Worm (Caenorhabditis elegans) whole organism, L3 larva: ENCODE data around the gene B0403.5.
A peak's percentile ranks its signal among the peaks of the same experiment; 100 is the strongest.

Source experiments
- R02D3.7 ChIP-seq: fragments of 150-350 bp; optimal IDR thresholded peaks from 2 replicates; lab custom pipeline; 2014; ENCODE audit warnings: missing biosample characterization, missing genetic modification characterization
- ZK546.5 ChIP-seq: sonication (generic microtip); optimal IDR thresholded peaks from 2 replicates; lab custom pipeline; 2017; ENCODE audit warnings: missing biosample characterization, missing genetic modification characterization
- aly-2 ChIP-seq: fragments of 150-350 bp; optimal IDR thresholded peaks from 2 replicates; lab custom pipeline; 2014; ENCODE audit warnings: missing biosample characterization, missing genetic modification characterization
- ama-1 ChIP-seq: fragments of 150-350 bp; optimal IDR thresholded peaks from 2 replicates; lab custom pipeline; 2018
- ceh-28 ChIP-seq: fragments of 150-350 bp; optimal IDR thresholded peaks from 2 replicates; lab custom pipeline; 2014; ENCODE audit warnings: missing biosample characterization, missing genetic modification reagents, missing genetic modification characterization
- ceh-82 ChIP-seq: fragments of 150-350 bp; optimal IDR thresholded peaks from 2 replicates; lab custom pipeline; 2014; ENCODE audit warnings: missing biosample characterization, missing genetic modification characterization
- ceh-9 ChIP-seq: sonication (generic microtip); optimal IDR thresholded peaks from 2 replicates; lab custom pipeline; 2018; ENCODE audit warnings: missing biosample characterization, missing genetic modification characterization
- egl-27 ChIP-seq: sonication (generic microtip); optimal IDR thresholded peaks from 4 replicates; lab custom pipeline; 2017; ENCODE audit warnings: missing biosample characterization, missing genetic modification reagents, missing genetic modification characterization
- elt-1 ChIP-seq: fragments of 150-350 bp; optimal IDR thresholded peaks from 2 replicates; lab custom pipeline; 2014; ENCODE audit warnings: missing biosample characterization, missing genetic modification characterization
- elt-2 ChIP-seq: sonication (generic microtip); optimal IDR thresholded peaks from 2 replicates; lab custom pipeline; 2016; ENCODE audit warnings: missing genetic modification reagents, mild to moderate bottlenecking, missing genetic modification characterization, missing compliant biosample characterization
- eor-1 ChIP-seq, 2 experiments: fragments of 150-350 bp; optimal IDR thresholded peaks; 2 replicates each; lab custom pipeline; 2014 to 2018; ENCODE audit warnings: missing biosample characterization in 2 of 2, missing genetic modification characterization in 2 of 2
- fkh-2 ChIP-seq: fragments of 150-350 bp; optimal IDR thresholded peaks from 2 replicates; lab custom pipeline; 2014; ENCODE audit warnings: missing biosample characterization, missing genetic modification reagents, missing genetic modification characterization
- fos-1 ChIP-seq: fragments of 150-350 bp; optimal IDR thresholded peaks from 2 replicates; lab custom pipeline; 2014; ENCODE audit warnings: missing biosample characterization, missing genetic modification characterization
- hmg-11 ChIP-seq: sonication (generic microtip); optimal IDR thresholded peaks from 2 replicates; lab custom pipeline; 2016; ENCODE audit warnings: missing genetic modification characterization, missing compliant biosample characterization
- jun-1 ChIP-seq: fragments of 150-350 bp; optimal IDR thresholded peaks from 2 replicates; lab custom pipeline; 2014; ENCODE audit warnings: missing biosample characterization, missing genetic modification reagents, missing genetic modification characterization
- lin-39 ChIP-seq: fragments of 150-350 bp; optimal IDR thresholded peaks from 2 replicates; lab custom pipeline; 2018; ENCODE audit warnings: missing biosample characterization, missing genetic modification reagents, missing genetic modification characterization
- mml-1 ChIP-seq: fragments of 150-350 bp; sonication (generic microtip); optimal IDR thresholded peaks from 3 replicates; lab custom pipeline; 2014; ENCODE audit warnings: missing biosample characterization, missing genetic modification characterization
- nfya-1 ChIP-seq: sonication (generic microtip); optimal IDR thresholded peaks from 2 replicates; lab custom pipeline; 2017; ENCODE audit warnings: missing genetic modification characterization, mild to moderate bottlenecking, missing compliant biosample characterization, antibody characterized with exemption, moderate library complexity; ENCODE audit not compliant: insufficient read depth
- nhr-12 ChIP-seq: fragments of 150-350 bp; optimal IDR thresholded peaks from 2 replicates; lab custom pipeline; 2014; ENCODE audit warnings: missing biosample characterization, missing genetic modification characterization
- nhr-23 ChIP-seq: fragments of 150-350 bp; optimal IDR thresholded peaks from 2 replicates; lab custom pipeline; 2014; ENCODE audit warnings: missing biosample characterization, missing genetic modification reagents, missing genetic modification characterization
- nhr-237 ChIP-seq: fragments of 150-350 bp; optimal IDR thresholded peaks from 2 replicates; lab custom pipeline; 2014; ENCODE audit warnings: missing biosample characterization, missing genetic modification characterization
- nhr-43 ChIP-seq: sonication (generic microtip); optimal IDR thresholded peaks from 2 replicates; lab custom pipeline; 2016; ENCODE audit warnings: mild to moderate bottlenecking, missing genetic modification characterization, missing compliant biosample characterization; ENCODE audit not compliant: poor library complexity, severe bottlenecking
- nhr-76 ChIP-seq: fragments of 150-350 bp; sonication (generic microtip); optimal IDR thresholded peaks from 5 replicates; lab custom pipeline; 2014; ENCODE audit warnings: missing biosample characterization, missing genetic modification characterization
- nhr-77 ChIP-seq: fragments of 150-350 bp; optimal IDR thresholded peaks from 2 replicates; lab custom pipeline; 2014; ENCODE audit warnings: missing biosample characterization, missing genetic modification characterization
- pha-4 ChIP-seq: fragments of 150-350 bp; optimal IDR thresholded peaks from 2 replicates; lab custom pipeline; 2014; ENCODE audit warnings: missing biosample characterization, missing genetic modification reagents, missing genetic modification characterization
- pqm-1 ChIP-seq: fragments of 150-350 bp; optimal IDR thresholded peaks from 2 replicates; lab custom pipeline; 2017; ENCODE audit warnings: missing biosample characterization, missing genetic modification characterization, inconsistent platforms
- sea-2 ChIP-seq: fragments of 150-350 bp; sonication (generic microtip); optimal IDR thresholded peaks from 4 replicates; lab custom pipeline; 2014; ENCODE audit warnings: missing biosample characterization, missing genetic modification reagents, missing genetic modification characterization
- skn-1 ChIP-seq: fragments of 150-350 bp; optimal IDR thresholded peaks from 2 replicates; lab custom pipeline; 2014; ENCODE audit warnings: missing biosample characterization, missing genetic modification characterization
- snpc-4 ChIP-seq: fragments of 150-350 bp; optimal IDR thresholded peaks from 2 replicates; lab custom pipeline; 2014; ENCODE audit warnings: missing biosample characterization, missing genetic modification characterization
- tbx-2 ChIP-seq: sonication (generic microtip); optimal IDR thresholded peaks from 2 replicates; lab custom pipeline; 2016; ENCODE audit warnings: mild to moderate bottlenecking, missing genetic modification characterization, missing compliant biosample characterization
- unc-39 ChIP-seq: sonication (generic microtip); optimal IDR thresholded peaks from 4 replicates; lab custom pipeline; 2017; ENCODE audit warnings: missing biosample characterization, missing genetic modification characterization
- unc-62 ChIP-seq: fragments of 150-350 bp; sonication (generic microtip); optimal IDR thresholded peaks from 4 replicates; lab custom pipeline; 2014; ENCODE audit warnings: missing biosample characterization, missing genetic modification reagents, missing genetic modification characterization
- zag-1 ChIP-seq: fragments of 150-350 bp; optimal IDR thresholded peaks from 2 replicates; lab custom pipeline; 2014; ENCODE audit warnings: missing biosample characterization, missing genetic modification characterization

B0403.5 gene

DNA sequence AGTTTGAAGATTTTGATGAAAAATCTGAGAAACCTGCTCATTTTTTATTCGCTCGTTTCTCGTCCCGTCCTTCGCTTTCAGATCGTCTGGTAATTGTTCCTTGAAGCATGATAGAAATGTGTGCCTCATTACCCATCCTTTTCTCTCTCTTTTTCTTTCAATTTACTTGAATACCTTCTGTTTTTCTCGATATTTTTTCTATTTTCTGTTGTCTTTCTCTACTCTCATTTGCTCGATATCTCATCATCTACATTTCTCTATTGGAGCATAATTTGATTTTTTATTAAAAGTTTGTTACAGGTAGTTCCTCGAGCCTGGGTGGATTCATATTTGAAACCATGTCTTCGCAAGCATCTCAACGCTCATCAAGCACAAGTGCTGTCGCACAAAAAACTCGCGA is 7.2 kb upstream of the B0403.5 start, which contains the start of gene ubc-17:
TSS of gene ubc-17 (plus strand) at position 301 of the 400 bp plus-strand sequence.
- no peak for TF ChIP-seq fkh-2 (tag; lab: Kevin White, UChicago)
- TF ChIP-seq pqm-1 = no peak
- TF ChIP-seq ceh-28 = no peak
- TF ChIP-seq ama-1 (lab: Kevin White, UChicago) = no peak
- TF ChIP-seq ceh-9 (tag; lab: Kevin White, UChicago) = no peak
- TF ChIP-seq nhr-12 (tag; lab: Kevin White, UChicago) = no peak
- no peak for TF ChIP-seq zag-1 (tag; lab: Kevin White, UChicago)

DNA sequence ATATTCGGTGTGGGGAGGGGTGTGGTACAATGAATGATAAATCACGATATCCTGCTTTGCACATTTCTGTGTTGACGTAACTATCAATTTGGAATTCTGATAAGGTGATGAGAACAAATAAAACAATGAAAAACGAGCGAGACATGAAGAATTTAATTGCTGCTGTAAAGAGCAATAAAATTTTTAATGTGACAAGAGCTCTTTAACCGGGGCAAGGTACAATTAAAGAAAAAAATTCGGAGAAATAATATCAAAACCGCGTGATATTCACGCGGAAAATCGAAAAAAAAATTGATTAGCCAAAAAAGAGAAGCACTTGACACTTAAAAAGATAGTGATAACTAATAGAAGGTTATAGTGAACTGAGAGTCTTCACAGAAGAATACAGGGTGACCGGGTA is 3.7 kb downstream of the B0403.5 start:
- TF ChIP-seq nhr-23 (tag; lab: Kevin White, UChicago) = no peak
- TF ChIP-seq unc-62 (GFP tag; lab: Kevin White, UChicago) = no peak
- TF ChIP-seq zag-1 (tag; lab: Kevin White, UChicago) = no peak
- TF ChIP-seq nhr-12 (tag; lab: Kevin White, UChicago) = no peak
- TF ChIP-seq tbx-2 = no peak
- TF ChIP-seq pqm-1 = peak; percentile 39
- peak; percentile 74 for TF ChIP-seq elt-2 (tag; lab: Kevin White, UChicago)
- TF ChIP-seq lin-39 (tag; lab: Kevin White, UChicago) = no peak

DNA sequence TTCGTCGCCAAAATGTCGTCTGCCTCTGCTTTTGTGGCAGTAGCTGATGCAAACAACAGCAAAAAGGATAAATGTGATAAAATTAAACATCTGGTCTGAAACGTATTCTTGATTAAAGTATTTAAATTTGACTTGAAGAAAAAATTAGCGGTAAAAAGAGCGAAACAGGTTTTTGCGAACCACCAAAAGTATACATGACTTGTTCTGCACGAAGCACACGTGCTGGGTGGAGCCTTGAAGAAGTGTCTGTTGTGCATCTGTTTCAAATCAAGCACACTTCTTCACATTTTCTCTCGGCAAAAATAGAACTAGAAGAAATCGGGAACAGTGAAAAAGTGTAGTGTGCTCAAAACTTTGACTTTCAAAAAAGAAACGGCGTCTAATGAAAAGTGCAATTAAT is 5.7 kb downstream of the B0403.5 start, which contains the start of gene B0403.3:
TSS of gene B0403.3 (minus strand) at position 101 of the 400 bp plus-strand sequence.
- TF ChIP-seq elt-1 (tag; lab: Kevin White, UChicago) (no peak), egl-27 (tag; lab: Kevin White, UChicago) (no peak), elt-2 (tag; lab: Kevin White, UChicago) (no peak), eor-1 (tag; optimal IDR thresholded peaks at IDR 0.05; lab: Kevin White, UChicago) (no peak), snpc-4 (tag; lab: Kevin White, UChicago) (no peak), mml-1 (tag; lab: Kevin White, UChicago) (no peak), nhr-76 (tag; lab: Kevin White, UChicago) (no peak), sea-2 (GFP tag; lab: Kevin White, UChicago) (no peak), unc-39 (tag; lab: Kevin White, UChicago) (no peak), nhr-237 (no peak), ZK546.5 (tag; lab: Kevin White, UChicago) (no peak), ceh-82 (tag; lab: Kevin White, UChicago) (no peak), hmg-11 (tag; lab: Kevin White, UChicago) (no peak), nfya-1 (no peak), nhr-77 (no peak), R02D3.7 (tag; lab: Kevin White, UChicago) (no peak), unc-62 (GFP tag; lab: Kevin White, UChicago) (no peak), aly-2 (tag; lab: Kevin White, UChicago) (no peak), fos-1 (tag; lab: Kevin White, UChicago) (no peak), nhr-43 (no peak)

DNA sequence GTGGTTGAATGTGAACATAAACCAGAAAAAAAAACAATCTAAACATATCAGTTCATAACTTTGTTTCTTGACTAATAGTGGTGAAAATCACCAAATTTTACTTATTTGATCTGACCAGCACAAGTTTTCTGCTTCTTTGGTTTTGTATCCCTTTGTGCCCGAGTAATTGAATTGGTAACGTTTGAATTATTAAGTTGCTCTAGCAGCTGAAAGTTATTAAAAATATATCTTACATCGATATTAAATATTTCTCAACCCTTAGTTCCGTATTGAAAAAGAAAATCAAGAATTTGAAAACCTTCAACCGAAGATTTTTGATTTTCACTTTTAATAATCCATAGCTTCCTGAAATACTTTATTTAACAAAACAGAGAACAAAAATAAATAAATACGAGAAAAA is 8.5 kb downstream of the B0403.5 start:
- TF ChIP-seq skn-1 (no peak), ceh-28 (peak; percentile 32)

DNA sequence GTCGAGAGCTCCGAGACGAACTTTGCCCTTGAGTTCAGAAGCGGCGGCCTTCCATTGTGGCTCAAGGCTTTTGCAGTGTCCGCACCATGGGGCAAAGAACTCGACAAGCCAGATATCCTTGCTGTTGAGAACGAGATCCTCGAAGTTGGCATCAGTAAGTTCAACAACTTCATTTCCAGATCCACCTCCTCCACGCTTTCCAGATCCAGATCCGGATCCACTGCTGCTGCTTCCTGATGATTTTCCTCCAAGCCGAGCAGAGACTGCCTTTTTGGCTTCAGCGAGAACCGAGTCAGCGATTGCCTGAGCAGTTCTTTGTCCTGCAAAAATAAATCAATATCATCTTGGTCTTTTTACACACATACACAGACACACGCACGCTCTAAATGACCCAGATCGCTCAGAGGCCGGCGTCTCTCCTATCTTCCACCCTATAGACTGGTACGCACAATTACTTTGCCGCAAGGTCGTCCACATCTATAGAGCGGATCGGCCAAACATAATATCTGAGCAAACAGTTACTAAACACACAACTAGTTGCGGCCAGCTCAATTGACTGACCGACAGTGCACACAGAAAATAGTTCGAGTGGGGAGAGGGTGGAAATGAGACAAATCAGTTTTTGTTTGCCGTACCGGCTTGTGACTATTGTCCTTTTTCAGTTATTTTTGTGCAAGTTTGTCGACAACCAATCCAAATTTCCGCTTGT is 9.9 kb downstream of the B0403.5 start:
- peak; percentile 91 for TF ChIP-seq pha-4 (tag; lab: Kevin White, UChicago)
- TF ChIP-seq nhr-23 (tag; lab: Kevin White, UChicago) = peak; percentile 13
- TF ChIP-seq ama-1 (lab: Kevin White, UChicago) = peak; percentile 5
- TF ChIP-seq jun-1 (tag; lab: Kevin White, UChicago) = no peak
- TF ChIP-seq ceh-28 = peak; percentile 4
